Worm (Caenorhabditis elegans): ENCODE results near the gene T05G5.4.
A peak's percentile ranks its signal among the peaks of the same experiment; 100 is the strongest.

The T05G5.4 gene

ce11 chrIII:9702665-9703252, 46.0 kb upstream of the T05G5.4 start (continued):
- TF ChIP-seq lin-39 (tag; optimal IDR thresholded peaks at IDR 0.05) (no peak), egl-27 (tag; optimal IDR thresholded peaks at IDR 0.05) (no peak), aha-1 (tag) (peak; percentile 72), unc-39 (tag; optimal IDR thresholded peaks at IDR 0.05) (no peak), ctbp-1 (GFP tag; IDR thresholded peaks at IDR 0.05) (no peak), F26F4.8 (GFP tag; conservative IDR thresholded peaks at IDR 0.05) (no peak), ceh-62 (tag; optimal IDR thresholded peaks at IDR 0.05) (no peak), nhr-25 (tag; optimal IDR thresholded peaks at IDR 0.05; ENCODE audit: borderline replicate concordance, insufficient read depth) (peak; percentile 31), F37D6.2 (tag; optimal IDR thresholded peaks at IDR 0.05) (peak; percentile 1), egl-43 (GFP tag; IDR thresholded peaks at IDR 0.05) (0 out of 2 replicates have a peak, but pooled peaks have one; percentile 15), mdl-1 (tag; optimal IDR thresholded peaks at IDR 0.05) (peak in 1 of 2 experiments; percentile 67), rbr-2 (tag; optimal IDR thresholded peaks at IDR 0.05) (peak; percentile 3), lsy-2 (tag; optimal IDR thresholded peaks at IDR 0.05) (peak in 1 of 2 experiments; percentile 6), daf-16 (GFP tag; optimal IDR thresholded peaks at IDR 0.05) (no peak), daf-16 (tag; optimal IDR thresholded peaks at IDR 0.05) (peak; percentile 20), nhr-41 (GFP tag; IDR thresholded peaks at IDR 0.05) (no peak), snpc-4 (tag; optimal IDR thresholded peaks at IDR 0.05) (no peak), nhr-48 (tag; optimal IDR thresholded peaks at IDR 0.05) (no peak), dmd-9 (GFP tag; IDR thresholded peaks at IDR 0.05) (no peak), nhr-28 (tag; optimal IDR thresholded peaks at IDR 0.05) (no peak), ZK337.2 (GFP tag; IDR thresholded peaks at IDR 0.05) (no peak), tra-1 (GFP tag; IDR thresholded peaks at IDR 0.05) (no peak; the same call in 1 of the 2 replicates), nhr-76 (tag; optimal IDR thresholded peaks at IDR 0.05) (no peak), pha-4 (GFP tag; IDR thresholded peaks at IDR 0.05) (no peak), pha-4 (tag; optimal IDR thresholded peaks at IDR 0.05) (no peak), ztf-7 (tag; optimal IDR thresholded peaks at IDR 0.05) (no peak), pqm-1 (tag; optimal IDR thresholded peaks at IDR 0.05) (no peak), lin-15B (tag; optimal IDR thresholded peaks at IDR 0.05) (no peak), set-16 (GFP tag; IDR thresholded peaks at IDR 0.05) (peak; percentile 27; the same call in 1 of the 2 replicates)

- TF ChIP-seq nhr-111 (GFP tag; optimal IDR thresholded peaks at IDR 0.05) (no peak), snpc-4 (tag; optimal IDR thresholded peaks at IDR 0.05) (no peak), D1046.2 (GFP tag; IDR thresholded peaks at IDR 0.05) (no peak), ces-1 (GFP tag; optimal IDR thresholded peaks at IDR 0.05) (no peak), Y105C5A.15 (GFP tag; IDR thresholded peaks at IDR 0.05) (0 out of 2 replicates have a peak, but pooled peaks have one; percentile 5), skn-1 (tag; optimal IDR thresholded peaks at IDR 0.05) (no peak), ceh-82 (tag; optimal IDR thresholded peaks at IDR 0.05) (no peak), dve-1 (tag; optimal IDR thresholded peaks at IDR 0.05; ENCODE audit: insufficient read depth) (peak; percentile 55), nhr-28 (tag; optimal IDR thresholded peaks at IDR 0.05) (peak; percentile 54), sdz-12 (GFP tag; optimal IDR thresholded peaks at IDR 0.05) (no peak), nhr-77 (tag; optimal IDR thresholded peaks at IDR 0.05) (no peak), egl-27 (tag; optimal IDR thresholded peaks at IDR 0.05) (no peak), ztf-7 (tag; optimal IDR thresholded peaks at IDR 0.05) (no peak), hif-1 (tag; optimal IDR thresholded peaks at IDR 0.05) (peak in 1 of 2 experiments; percentile 32), nhr-25 (tag; optimal IDR thresholded peaks at IDR 0.05; ENCODE audit: borderline replicate concordance, insufficient read depth) (no peak), nhr-41 (GFP tag; IDR thresholded peaks at IDR 0.05) (no peak), F49E8.2 (tag; optimal IDR thresholded peaks at IDR 0.05; ENCODE audit: borderline replicate concordance) (no peak), hlh-30 (tag; optimal IDR thresholded peaks at IDR 0.05; ENCODE audit: insufficient read depth) (peak; percentile 31), aha-1 (tag) (peak; percentile 74), lsy-2 (tag; optimal IDR thresholded peaks at IDR 0.05) (peak in 1 of 2 experiments; percentile 11), rbr-2 (tag; optimal IDR thresholded peaks at IDR 0.05) (peak; percentile 73), saeg-2 (GFP tag; IDR thresholded peaks at IDR 0.05) (no peak), unc-39 (tag; optimal IDR thresholded peaks at IDR 0.05) (no peak), gei-8 (GFP tag; optimal IDR thresholded peaks at IDR 0.05) (no peak), R02D3.7 (tag; optimal IDR thresholded peaks at IDR 0.05) (no peak), nhr-11 (tag; optimal IDR thresholded peaks at IDR 0.05) (peak; percentile 40), lin-29 (GFP tag; IDR thresholded peaks at IDR 0.05) (no peak), jun-1 (tag; optimal IDR thresholded peaks at IDR 0.05) (no peak), F37D6.2 (tag; optimal IDR thresholded peaks at IDR 0.05) (peak; percentile 13)
These were observed 44.8 kb upstream of the T05G5.4 start for ce11 chrIII:9703747-9704605.
